Fruit fly (Drosophila melanogaster) whole organism, wandering third instar larva: Measurements from ENCODE around the gene Dic1.

Experiments used
- Hr83 ChIP-seq: fragments of 200-300 bp; sonication (Bioruptor generic); optimal IDR thresholded peaks from 2 replicates; lab custom pipeline; 2016; ENCODE audit warnings: missing biosample characterization, mild to moderate bottlenecking, missing genetic modification characterization, moderate library complexity; ENCODE audit not compliant: poor library complexity, severe bottlenecking
- Mio ChIP-seq: sonication (Bioruptor generic); optimal IDR thresholded peaks from 2 replicates; lab custom pipeline; 2016; ENCODE audit warnings: missing biosample characterization, missing genetic modification characterization
- N ChIP-seq: fragments of >200 bp; optimal IDR thresholded peaks from 2 replicates; lab custom pipeline; 2018; ENCODE audit warnings: missing biosample characterization, missing external identifiers, missing genetic modification characterization
- OdsH ChIP-seq: fragments of 200-800 bp; sonication (Bioruptor generic); optimal IDR thresholded peaks from 2 replicates; lab custom pipeline; 2016; ENCODE audit warnings: missing biosample characterization, mild to moderate bottlenecking, missing genetic modification characterization
- Rel ChIP-seq, 2 experiments: fragments of 200-800 bp; sonication (Bioruptor generic) in 1 of 2; optimal IDR thresholded peaks; 2 replicates in 1 of 2; 3 replicates in 1 of 2; lab custom pipeline; 2016 to 2019; ENCODE audit warnings: mild to moderate bottlenecking in 2 of 2, missing biosample characterization in 2 of 2, missing genetic modification characterization in 2 of 2, moderate library complexity in 1 of 2
- fru ChIP-seq: fragments of 200-800 bp; sonication (Bioruptor generic); optimal IDR thresholded peaks from 3 replicates; lab custom pipeline; 2016; ENCODE audit warnings: missing biosample characterization, mild to moderate bottlenecking, missing genetic modification characterization
- h ChIP-seq: fragments of 200-800 bp; sonication (Bioruptor generic); optimal IDR thresholded peaks from 3 replicates; lab custom pipeline; 2016; ENCODE audit warnings: missing biosample characterization, mild to moderate bottlenecking, missing genetic modification characterization
- lola ChIP-seq: fragments of >200 bp; optimal IDR thresholded peaks from 2 replicates; lab custom pipeline; 2017; ENCODE audit warnings: missing biosample characterization, missing genetic modification characterization
- sage ChIP-seq: fragments of 200-800 bp; sonication (Bioruptor generic); optimal IDR thresholded peaks from 2 replicates; lab custom pipeline; 2016; ENCODE audit warnings: missing biosample characterization, mild to moderate bottlenecking, missing genetic modification characterization
- tai ChIP-seq: sonication (Bioruptor generic); optimal IDR thresholded peaks from 2 replicates; lab custom pipeline; 2016; ENCODE audit warnings: missing biosample characterization, missing genetic modification characterization

Gene Dic1

DNA sequence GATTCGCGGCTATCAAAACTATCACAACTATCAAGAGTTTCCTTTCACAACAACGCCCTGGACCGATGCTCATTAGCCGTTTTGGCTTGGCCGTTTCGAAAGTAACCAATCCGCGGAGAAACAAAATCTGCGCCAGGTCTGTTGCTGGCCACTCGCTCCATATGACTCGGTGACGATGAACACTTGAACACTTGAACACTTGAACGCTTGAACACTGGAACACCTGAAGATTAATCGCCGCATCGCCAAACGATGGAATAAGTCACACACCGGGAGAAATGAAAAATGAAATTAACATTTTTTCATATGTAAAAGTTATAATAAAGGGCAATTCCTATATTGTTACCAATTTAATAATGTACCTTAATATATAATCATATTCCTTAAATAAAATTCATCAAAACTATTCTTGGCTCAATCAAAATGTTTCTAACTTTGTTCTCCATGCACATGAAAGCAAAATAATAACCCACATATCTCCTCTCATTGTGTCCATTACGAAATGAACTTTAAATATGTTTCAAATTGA lies 52.4 kb downstream of the Dic1 start:
- no peak for TF ChIP-seq Hr83 (GFP tag; lab: Kevin White, UChicago)
- TF ChIP-seq fru (GFP tag; lab: Kevin White, UChicago): no peak
- TF ChIP-seq lola: no peak
- no peak for TF ChIP-seq N (GFP tag; lab: Kevin White, UChicago)
- TF ChIP-seq OdsH: no peak
- no peak for TF ChIP-seq tai
- no peak for TF ChIP-seq Mio
- no peak for TF ChIP-seq h (GFP tag; lab: Kevin White, UChicago)
- no peak for TF ChIP-seq sage (GFP tag; lab: Kevin White, UChicago)
- no peak for TF ChIP-seq Rel (GFP tag; optimal IDR thresholded peaks at IDR 0.05; lab: Kevin White, UChicago)
- no peak for TF ChIP-seq Rel (tag; optimal IDR thresholded peaks at IDR 0.05; lab: Kevin White, UChicago)
